Fruit fly (Drosophila melanogaster): ENCODE results near the gene Cog4.

Gene Cog4

dm6 chr2L:10513837-10514499 is 25.5 kb upstream of the Cog4 start:
- TF ChIP-seq Sp1 (GFP tag; optimal IDR thresholded peaks at IDR 0.05): no peak
- no peak for TF ChIP-seq Abd-B (GFP tag; optimal IDR thresholded peaks at IDR 0.05)
- TF ChIP-seq Dfd (GFP tag; optimal IDR thresholded peaks at IDR 0.05): no peak
- no peak for TF ChIP-seq Jra (GFP tag; optimal IDR thresholded peaks at IDR 0.05)
- no peak for TF ChIP-seq OdsH (GFP tag; optimal IDR thresholded peaks at IDR 0.05)
- no peak for TF ChIP-seq CG32264 (GFP tag; optimal IDR thresholded peaks at IDR 0.05)
- TF ChIP-seq dl (GFP tag; optimal IDR thresholded peaks at IDR 0.05; ENCODE audit: insufficient read depth in 1 of 2, partially characterized antibody in 2 of 2): no peak
- TF ChIP-seq pan (optimal IDR thresholded peaks at IDR 0.05): no peak
- no peak for TF ChIP-seq h (GFP tag; optimal IDR thresholded peaks at IDR 0.05)
- TF ChIP-seq GATAd (GFP tag; optimal IDR thresholded peaks at IDR 0.05): no peak
- no peak for TF ChIP-seq Rel (GFP tag; optimal IDR thresholded peaks at IDR 0.05)
- TF ChIP-seq Rel (tag; optimal IDR thresholded peaks at IDR 0.05): no peak
- no peak for TF ChIP-seq Hr78 (GFP tag; optimal IDR thresholded peaks at IDR 0.05)
- no peak for TF ChIP-seq woc (GFP tag; optimal IDR thresholded peaks at IDR 0.05)

- TF ChIP-seq Jra (GFP tag; optimal IDR thresholded peaks at IDR 0.05) (no peak), h (GFP tag; optimal IDR thresholded peaks at IDR 0.05) (no peak), brk (GFP tag; optimal IDR thresholded peaks at IDR 0.05) (no peak), tai (GFP tag; optimal IDR thresholded peaks at IDR 0.05) (no peak), OdsH (GFP tag; optimal IDR thresholded peaks at IDR 0.05) (no peak), Vsx2 (GFP tag; optimal IDR thresholded peaks at IDR 0.05; ENCODE audit: partially characterized antibody) (no peak), dmrt93B (GFP tag; optimal IDR thresholded peaks at IDR 0.05) (no peak)
Observed at dm6 chr2L:10510843-10511242, 22.4 kb upstream of the Cog4 start.

- TF ChIP-seq Rel (GFP tag; optimal IDR thresholded peaks at IDR 0.05) (no peak), Rel (tag; optimal IDR thresholded peaks at IDR 0.05) (peak; percentile 87), br (GFP tag; optimal IDR thresholded peaks at IDR 0.05) (no peak), Hnf4 (GFP tag; optimal IDR thresholded peaks at IDR 0.05) (no peak)
Observed at dm6 chr2L:10510088-10510487, 21.7 kb upstream of the Cog4 start, which contains the start of gene CG7384. CG7384 (minus strand) TSS chr2L:10510453.

- TF ChIP-seq Rel (GFP tag; optimal IDR thresholded peaks at IDR 0.05) (no peak), Rel (tag; optimal IDR thresholded peaks at IDR 0.05) (peak; percentile 23), foxo (GFP tag; optimal IDR thresholded peaks at IDR 0.05) (peak in 1 of 2 experiments; percentile 25), ey (GFP tag; optimal IDR thresholded peaks at IDR 0.05) (no peak), usp (GFP tag; optimal IDR thresholded peaks at IDR 0.05) (no peak), Hr83 (GFP tag; optimal IDR thresholded peaks at IDR 0.05; ENCODE audit: poor library complexity, severe bottlenecking) (no peak), Mio (GFP tag; optimal IDR thresholded peaks at IDR 0.05) (no peak), CrebA (GFP tag; optimal IDR thresholded peaks at IDR 0.05; ENCODE audit: borderline replicate concordance) (no peak), sv (GFP tag; optimal IDR thresholded peaks at IDR 0.05) (no peak), pan (optimal IDR thresholded peaks at IDR 0.05) (no peak), h (GFP tag; optimal IDR thresholded peaks at IDR 0.05) (no peak), lola (GFP tag; optimal IDR thresholded peaks at IDR 0.05) (no peak), CG32264 (GFP tag; optimal IDR thresholded peaks at IDR 0.05) (no peak), Myc (optimal IDR thresholded peaks at IDR 0.05) (peak; percentile 93), Hnf4 (GFP tag; optimal IDR thresholded peaks at IDR 0.05) (peak; percentile 48), jim (GFP tag; optimal IDR thresholded peaks at IDR 0.05) (peak; percentile 64), tai (GFP tag; optimal IDR thresholded peaks at IDR 0.05) (no peak), Hr78 (GFP tag; optimal IDR thresholded peaks at IDR 0.05) (no peak), CG9705 (GFP tag; optimal IDR thresholded peaks at IDR 0.05) (no peak), N (GFP tag; optimal IDR thresholded peaks at IDR 0.05) (peak; percentile 89), sage (GFP tag; optimal IDR thresholded peaks at IDR 0.05) (no peak), br (GFP tag; optimal IDR thresholded peaks at IDR 0.05) (peak; percentile 39), Dif (GFP tag; optimal IDR thresholded peaks at IDR 0.05; ENCODE audit: partially characterized antibody) (peak; percentile 33), Dfd (GFP tag; optimal IDR thresholded peaks at IDR 0.05) (no peak), rgr (GFP tag; optimal IDR thresholded peaks at IDR 0.05) (peak; percentile 29), fru (GFP tag; optimal IDR thresholded peaks at IDR 0.05) (no peak), OdsH (GFP tag; optimal IDR thresholded peaks at IDR 0.05) (no peak), GATAd (GFP tag; optimal IDR thresholded peaks at IDR 0.05) (no peak), Sp1 (GFP tag; optimal IDR thresholded peaks at IDR 0.05) (peak; percentile 0), psq (GFP tag; optimal IDR thresholded peaks at IDR 0.05) (peak; percentile 16), dl (GFP tag; optimal IDR thresholded peaks at IDR 0.05; ENCODE audit: insufficient read depth in 1 of 2, partially characterized antibody in 2 of 2) (no peak), woc (GFP tag; optimal IDR thresholded peaks at IDR 0.05) (no peak), Jra (GFP tag; optimal IDR thresholded peaks at IDR 0.05) (peak; percentile 45), brk (GFP tag; optimal IDR thresholded peaks at IDR 0.05) (no peak), Abd-B (GFP tag; optimal IDR thresholded peaks at IDR 0.05) (peak; percentile 72), dsf (GFP tag; optimal IDR thresholded peaks at IDR 0.05; ENCODE audit: borderline replicate concordance) (no peak), Vsx2 (GFP tag; optimal IDR thresholded peaks at IDR 0.05; ENCODE audit: partially characterized antibody) (no peak), dmrt93B (GFP tag; optimal IDR thresholded peaks at IDR 0.05) (no peak), HLH106 (tag; optimal IDR thresholded peaks at IDR 0.05) (peak; percentile 26)
Observed at dm6 chr2L:10506557-10507252, 18.3 kb upstream of the Cog4 start, which contains the start of the genes Myo31DF and CG6094. Myo31DF (minus strand) TSS chr2L:10506779. CG6094 (plus strand) TSS chr2L:10507081.
